Comparison of ENCODE assay signal across 1 fruit fly cellular context in the genomic region with DNA sequence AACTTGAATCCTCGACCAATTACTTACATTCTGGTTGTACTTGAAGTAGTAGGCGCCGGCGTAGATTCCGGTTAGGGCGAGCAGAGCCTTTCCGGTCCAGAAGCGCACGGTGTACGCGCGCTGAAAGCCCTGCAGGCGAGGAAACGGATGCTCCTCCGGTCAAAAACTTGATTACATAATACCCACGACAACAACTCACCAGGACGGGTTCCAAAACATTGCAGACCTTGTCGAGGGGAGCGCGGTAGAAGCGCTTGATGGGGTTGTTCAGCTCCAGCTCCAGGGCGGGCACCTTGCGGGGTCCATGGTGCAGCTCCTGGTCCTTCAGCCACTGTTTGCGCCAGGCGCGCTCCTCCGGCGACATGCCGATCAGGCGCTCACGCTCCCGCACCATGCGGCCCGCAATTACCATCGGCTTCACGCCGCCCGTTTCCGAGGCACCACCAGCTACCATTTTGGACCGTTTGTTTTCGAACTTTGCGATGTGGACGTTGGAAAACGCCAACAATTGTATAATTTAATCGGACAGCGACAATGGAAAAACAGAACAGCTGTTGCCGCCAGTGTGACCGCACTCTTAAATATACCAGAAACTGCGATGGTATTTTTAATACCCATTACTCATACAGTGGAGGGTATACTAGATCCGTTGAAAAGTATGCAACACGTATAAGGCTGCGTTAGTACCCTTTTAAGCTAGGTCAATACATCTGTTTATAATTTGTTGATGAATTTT.
TF ChIP-seq lines count a peak whose summit lies in the region.

A gene (minus strand): TSS at position 556 of the 736 bp plus-strand sequence.

TF ChIP-seq in whole organism, embryonic, 481 proteins besides CTCF, POLR2A, EP300 and RAD21 (continued from another document and continues in another):
- TF ChIP-seq CG10321 (GFP tag; IDR thresholded peaks at IDR 0.05; lab: Robert Waterston, UW) = no peak
- peak; percentile 81 for TF ChIP-seq Rfx (GFP tag; IDR thresholded peaks at IDR 0.05; lab: Robert Waterston, UW)
- no peak for TF ChIP-seq Sox100B (GFP tag; optimal IDR thresholded peaks at IDR 0.05; lab: Kevin White, UChicago)
- TF ChIP-seq twi (tag; optimal IDR thresholded peaks at IDR 0.05; lab: Kevin White, UChicago) = peak; percentile 27
- TF ChIP-seq nmo (GFP tag; optimal IDR thresholded peaks at IDR 0.05; lab: Kevin White, UChicago) = peak; percentile 21
- peak; percentile 52 for TF ChIP-seq Hsf (GFP tag; optimal IDR thresholded peaks at IDR 0.05; lab: Kevin White, UChicago)
- TF ChIP-seq vfl (GFP tag; optimal IDR thresholded peaks at IDR 0.05; lab: Kevin White, UChicago) = peak; percentile 18
- TF ChIP-seq CG1832 (GFP tag; optimal IDR thresholded peaks at IDR 0.05; lab: Kevin White, UChicago) = no peak
- peak; percentile 45; the same call in 1 of the 2 replicates for TF ChIP-seq Oaz (GFP tag; IDR thresholded peaks at IDR 0.05; lab: Robert Waterston, UW)
- no peak for TF ChIP-seq exex (tag; optimal IDR thresholded peaks at IDR 0.05; lab: Kevin White, UChicago)
- TF ChIP-seq MESR4 (GFP tag; optimal IDR thresholded peaks at IDR 0.05; lab: Kevin White, UChicago) = peak; percentile 86
- TF ChIP-seq Nf-YB (GFP tag; optimal IDR thresholded peaks at IDR 0.05; lab: Kevin White, UChicago) = no peak
- no peak; the same call in 2 of the 3 replicates for TF ChIP-seq B-H1 (GFP tag; IDR thresholded peaks at IDR 0.05; lab: Robert Waterston, UW)
- TF ChIP-seq Dip3 (GFP tag; optimal IDR thresholded peaks at IDR 0.05; lab: Kevin White, UChicago) = peak; percentile 20
- no peak; the same call in 2 of the 3 replicates for TF ChIP-seq Mrtf (GFP tag; IDR thresholded peaks at IDR 0.05; lab: Robert Waterston, UW)
- TF ChIP-seq CG16813 (GFP tag; IDR thresholded peaks at IDR 0.05; lab: Robert Waterston, UW; ENCODE audit: partially characterized antibody) = 0 out of 3 replicates have a peak, but pooled peaks have one; percentile 23
- 0 out of 2 replicates have a peak, but pooled peaks have one; percentile 11 for TF ChIP-seq wdn (GFP tag; IDR thresholded peaks at IDR 0.05; lab: Robert Waterston, UW)
- no peak for TF ChIP-seq tap (tag; optimal IDR thresholded peaks at IDR 0.05; lab: Kevin White, UChicago)
- no peak for TF ChIP-seq Nf-YC (tag; optimal IDR thresholded peaks at IDR 0.05; lab: Kevin White, UChicago)
- peak; percentile 37 for TF ChIP-seq az2 (GFP tag; optimal IDR thresholded peaks at IDR 0.05; lab: Kevin White, UChicago)
- peak; percentile 50 for TF ChIP-seq CG12391 (tag; optimal IDR thresholded peaks at IDR 0.05; lab: Kevin White, UChicago)
- TF ChIP-seq CG8290 (GFP tag; optimal IDR thresholded peaks at IDR 0.05; lab: Kevin White, UChicago) = peak; percentile 79
- TF ChIP-seq CG8290 (tag; optimal IDR thresholded peaks at IDR 0.05; lab: Kevin White, UChicago) = peak; percentile 44 to 87
- TF ChIP-seq CG14014 (GFP tag; IDR thresholded peaks at IDR 0.05; lab: Robert Waterston, UW) = peak; percentile 50; the same call in 1 of the 2 replicates
- TF ChIP-seq Camta (GFP tag; optimal IDR thresholded peaks at IDR 0.05; lab: Kevin White, UChicago) = peak; percentile 48
- TF ChIP-seq CG13775 (GFP tag; optimal IDR thresholded peaks at IDR 0.05; lab: Kevin White, UChicago) = peak; percentile 1
- TF ChIP-seq Dip2 (GFP tag; IDR thresholded peaks at IDR 0.05; lab: Robert Waterston, UW) = no peak
- TF ChIP-seq CG2199 (GFP tag; IDR thresholded peaks at IDR 0.05; lab: Robert Waterston, UW) = 0 out of 3 replicates have a peak, but pooled peaks have one; percentile 66
- peak; percentile 31; the same call in 1 of the 2 replicates for TF ChIP-seq bbx (GFP tag; IDR thresholded peaks at IDR 0.05; lab: Robert Waterston, UW; ENCODE audit: partially characterized antibody)
- TF ChIP-seq jigr1 (GFP tag; IDR thresholded peaks at IDR 0.05; lab: Robert Waterston, UW) = no peak
- no peak for TF ChIP-seq CG2678 (tag; optimal IDR thresholded peaks at IDR 0.05; lab: Kevin White, UChicago)
- peak; percentile 34 for TF ChIP-seq CG1602 (GFP tag; optimal IDR thresholded peaks at IDR 0.05; lab: Kevin White, UChicago)
- peak; percentile 55; the same call in 1 of the 2 replicates for TF ChIP-seq esg (GFP tag; conservative IDR thresholded peaks at IDR 0.05; lab: Robert Waterston, UW)
- TF ChIP-seq CG4328 (GFP tag; optimal IDR thresholded peaks at IDR 0.05; lab: Kevin White, UChicago) = no peak
- no peak for TF ChIP-seq CG5953 (GFP tag; IDR thresholded peaks at IDR 0.05; lab: Robert Waterston, UW)
- TF ChIP-seq sob (GFP tag; IDR thresholded peaks at IDR 0.05; lab: Robert Waterston, UW) = peak; percentile 75
- TF ChIP-seq CG10959 (GFP tag; IDR thresholded peaks at IDR 0.05; lab: Robert Waterston, UW) = 0 out of 2 replicates have a peak, but pooled peaks have one; percentile 27
- TF ChIP-seq CG15601 (tag; optimal IDR thresholded peaks at IDR 0.05; lab: Kevin White, UChicago) = peak; percentile 17
- TF ChIP-seq CG8359 (GFP tag; optimal IDR thresholded peaks at IDR 0.05; lab: Kevin White, UChicago; ENCODE audit: borderline replicate concordance) = no peak
- TF ChIP-seq CG6791 (GFP tag; IDR thresholded peaks at IDR 0.05; lab: Robert Waterston, UW; ENCODE audit: partially characterized antibody) = peak; percentile 40; the same call in 2 of the 3 replicates
- TF ChIP-seq Sox102F (GFP tag; optimal IDR thresholded peaks at IDR 0.05; lab: Kevin White, UChicago) = no peak
- TF ChIP-seq Gug (GFP tag; IDR thresholded peaks at IDR 0.05; lab: Robert Waterston, UW) = peak; percentile 51; the same call in 2 of the 4 replicates
- TF ChIP-seq CG7786 (GFP tag; optimal IDR thresholded peaks at IDR 0.05; lab: Kevin White, UChicago) = peak; percentile 50
- peak; percentile 57 for TF ChIP-seq CG3847 (GFP tag; IDR thresholded peaks at IDR 0.05; lab: Robert Waterston, UW)
- peak; percentile 52 for TF ChIP-seq sisA (GFP tag; IDR thresholded peaks at IDR 0.05; lab: Robert Waterston, UW)
- no peak for TF ChIP-seq run (tag; optimal IDR thresholded peaks at IDR 0.05; lab: Kevin White, UChicago)
- TF ChIP-seq her (GFP tag; optimal IDR thresholded peaks at IDR 0.05; lab: Kevin White, UChicago) = peak; percentile 24
- peak; percentile 37 for TF ChIP-seq CG33213 (GFP tag; optimal IDR thresholded peaks at IDR 0.05; lab: Kevin White, UChicago)
- TF ChIP-seq CG17829 (tag; optimal IDR thresholded peaks at IDR 0.05; lab: Kevin White, UChicago) = peak; percentile 1
- TF ChIP-seq CG11723 (GFP tag; optimal IDR thresholded peaks at IDR 0.05; lab: Kevin White, UChicago) = no peak
- peak; percentile 24; the same call in 1 of the 2 replicates for TF ChIP-seq Adf1 (GFP tag; IDR thresholded peaks at IDR 0.05; lab: Robert Waterston, UW)
- peak; percentile 41 for TF ChIP-seq da (GFP tag; optimal IDR thresholded peaks at IDR 0.05; lab: Kevin White, UChicago)
- TF ChIP-seq kah (GFP tag; optimal IDR thresholded peaks at IDR 0.05; lab: Kevin White, UChicago) = no peak
- peak; percentile 34 for TF ChIP-seq E2f1 (GFP tag; IDR thresholded peaks at IDR 0.05; lab: Robert Waterston, UW)
- peak; percentile 35; the same call in 1 of the 2 replicates for TF ChIP-seq sens-2 (GFP tag; IDR thresholded peaks at IDR 0.05; lab: Robert Waterston, UW)
- no peak for TF ChIP-seq CG9876 (GFP tag; optimal IDR thresholded peaks at IDR 0.05; lab: Kevin White, UChicago)
- no peak for TF ChIP-seq CG11504 (tag; optimal IDR thresholded peaks at IDR 0.05; lab: Kevin White, UChicago)
- TF ChIP-seq CG8944 (GFP tag; optimal IDR thresholded peaks at IDR 0.05; lab: Kevin White, UChicago) = peak; percentile 50
- TF ChIP-seq TFAM (GFP tag; optimal IDR thresholded peaks at IDR 0.05; lab: Kevin White, UChicago) = no peak
- TF ChIP-seq chn (GFP tag; optimal IDR thresholded peaks at IDR 0.05; lab: Kevin White, UChicago) = peak; percentile 62
- TF ChIP-seq CG1603 (tag; optimal IDR thresholded peaks at IDR 0.05; lab: Kevin White, UChicago) = peak; percentile 72
- peak; percentile 45 for TF ChIP-seq Chrac-16 (GFP tag; optimal IDR thresholded peaks at IDR 0.05; lab: Kevin White, UChicago)
- TF ChIP-seq mam (GFP tag; optimal IDR thresholded peaks at IDR 0.05; lab: Kevin White, UChicago) = peak; percentile 76
- no peak for TF ChIP-seq Vsx1 (GFP tag; optimal IDR thresholded peaks at IDR 0.05; lab: Kevin White, UChicago)
- TF ChIP-seq CG17802 (tag; optimal IDR thresholded peaks at IDR 0.05; lab: Kevin White, UChicago) = no peak
- peak; percentile 46; the same call in 1 of the 4 replicates for TF ChIP-seq Dll (GFP tag; IDR thresholded peaks at IDR 0.05; lab: Robert Waterston, UW; ENCODE audit: partially characterized antibody)
- peak; percentile 55 for TF ChIP-seq CG12942 (GFP tag; optimal IDR thresholded peaks at IDR 0.05; lab: Kevin White, UChicago)
- TF ChIP-seq CG9215 (GFP tag; IDR thresholded peaks at IDR 0.05; lab: Robert Waterston, UW) = peak; percentile 64
- TF ChIP-seq CG3726 (GFP tag; IDR thresholded peaks at IDR 0.05; lab: Robert Waterston, UW) = 0 out of 3 replicates have a peak, but pooled peaks have one; percentile 41
- TF ChIP-seq dmrt11E (tag; optimal IDR thresholded peaks at IDR 0.05; lab: Kevin White, UChicago) = peak; percentile 34
- peak; percentile 88 for TF ChIP-seq Med (GFP tag; lab: Kevin White, UChicago)
- no peak for TF ChIP-seq gro (GFP tag; optimal IDR thresholded peaks at IDR 0.05; lab: Kevin White, UChicago)
- peak in 1 of 2 experiments; percentile 59 for TF ChIP-seq chif (GFP tag; optimal IDR thresholded peaks at IDR 0.05; lab: Kevin White, UChicago)
- TF ChIP-seq trh (GFP tag; optimal IDR thresholded peaks at IDR 0.05; lab: Kevin White, UChicago) = no peak
- TF ChIP-seq ab (GFP tag; optimal IDR thresholded peaks at IDR 0.05; lab: Kevin White, UChicago) = peak; percentile 25
- TF ChIP-seq Antp (GFP tag; optimal IDR thresholded peaks at IDR 0.05; lab: Kevin White, UChicago) = peak; percentile 68
- peak; percentile 65 for TF ChIP-seq CG14441 (GFP tag; IDR thresholded peaks at IDR 0.05; lab: Robert Waterston, UW)
- TF ChIP-seq wor (GFP tag; IDR thresholded peaks at IDR 0.05; lab: Robert Waterston, UW) = no peak
- peak; percentile 50 for TF ChIP-seq dm (GFP tag; optimal IDR thresholded peaks at IDR 0.05; lab: Kevin White, UChicago)
- TF ChIP-seq Awh (GFP tag; IDR thresholded peaks at IDR 0.05; lab: Robert Waterston, UW) = 0 out of 2 replicates have a peak, but pooled peaks have one; percentile 24
- peak; percentile 36 for TF ChIP-seq B-H2 (GFP tag; optimal IDR thresholded peaks at IDR 0.05; lab: Kevin White, UChicago)
- TF ChIP-seq CG30403 (GFP tag; optimal IDR thresholded peaks at IDR 0.05; lab: Kevin White, UChicago) = peak; percentile 66
- no peak for TF ChIP-seq CG12219 (GFP tag; optimal IDR thresholded peaks at IDR 0.05; lab: Kevin White, UChicago)
- no peak for TF ChIP-seq Max (GFP tag; optimal IDR thresholded peaks at IDR 0.05; lab: Kevin White, UChicago)
- TF ChIP-seq ken (GFP tag; IDR thresholded peaks at IDR 0.05; lab: Robert Waterston, UW) = peak; percentile 75
- peak; percentile 26 to 69 for TF ChIP-seq dpn (GFP tag; optimal IDR thresholded peaks at IDR 0.05; lab: Kevin White, UChicago)
- TF ChIP-seq row (GFP tag; IDR thresholded peaks at IDR 0.05; lab: Robert Waterston, UW) = peak; percentile 94
- TF ChIP-seq CG3407 (GFP tag; optimal IDR thresholded peaks at IDR 0.05; lab: Kevin White, UChicago) = peak; percentile 19
- TF ChIP-seq CG16815 (GFP tag; optimal IDR thresholded peaks at IDR 0.05; lab: Kevin White, UChicago) = no peak
- peak; percentile 61 for TF ChIP-seq HmgD (GFP tag; optimal IDR thresholded peaks at IDR 0.05; lab: Kevin White, UChicago)
- no peak for TF ChIP-seq CG34376 (GFP tag; optimal IDR thresholded peaks at IDR 0.05; lab: Kevin White, UChicago)
- TF ChIP-seq CG8388 (GFP tag; optimal IDR thresholded peaks at IDR 0.05; lab: Kevin White, UChicago) = no peak
- no peak for TF ChIP-seq CG7745 (tag; optimal IDR thresholded peaks at IDR 0.05; lab: Kevin White, UChicago)
- no peak for TF ChIP-seq CG6854 (GFP tag; optimal IDR thresholded peaks at IDR 0.05; lab: Kevin White, UChicago)
- no peak for TF ChIP-seq bcd (GFP tag; optimal IDR thresholded peaks at IDR 0.05; lab: Kevin White, UChicago)
- peak; percentile 50 for TF ChIP-seq YL-1 (GFP tag; optimal IDR thresholded peaks at IDR 0.05; lab: Kevin White, UChicago)
- TF ChIP-seq CG13624 (GFP tag; optimal IDR thresholded peaks at IDR 0.05; lab: Kevin White, UChicago) = peak; percentile 35
- TF ChIP-seq ato (GFP tag; IDR thresholded peaks at IDR 0.05; lab: Robert Waterston, UW; ENCODE audit: partially characterized antibody) = 0 out of 2 replicates have a peak, but pooled peaks have one; percentile 7
- TF ChIP-seq ham (GFP tag; IDR thresholded peaks at IDR 0.05; lab: Robert Waterston, UW) = no peak
- peak; percentile 33 for TF ChIP-seq CG4282 (GFP tag; optimal IDR thresholded peaks at IDR 0.05; lab: Kevin White, UChicago)
- 0 out of 2 replicates have a peak, but pooled peaks have one; percentile 25 for TF ChIP-seq ap (GFP tag; IDR thresholded peaks at IDR 0.05; lab: Robert Waterston, UW)
- TF ChIP-seq CG8924 (tag; optimal IDR thresholded peaks at IDR 0.05; lab: Kevin White, UChicago) = peak; percentile 42
- peak; percentile 59 for TF ChIP-seq HLH54F (GFP tag; optimal IDR thresholded peaks at IDR 0.05; lab: Kevin White, UChicago)
- TF ChIP-seq Ada2b (GFP tag; IDR thresholded peaks at IDR 0.05; lab: Robert Waterston, UW) = peak; percentile 27; the same call in 1 of the 2 replicates
- TF ChIP-seq jing (GFP tag; optimal IDR thresholded peaks at IDR 0.05; lab: Kevin White, UChicago) = no peak
- no peak for TF ChIP-seq CG11398 (GFP tag; optimal IDR thresholded peaks at IDR 0.05; lab: Kevin White, UChicago)
- no peak for TF ChIP-seq Usf (GFP tag; optimal IDR thresholded peaks at IDR 0.05; lab: Kevin White, UChicago)
- no peak for TF ChIP-seq CG18599 (GFP tag; optimal IDR thresholded peaks at IDR 0.05; lab: Kevin White, UChicago)
- 0 out of 2 replicates have a peak, but pooled peaks have one; percentile 29 for TF ChIP-seq CG8765 (GFP tag; IDR thresholded peaks at IDR 0.05; lab: Robert Waterston, UW)
- TF ChIP-seq Atf3 (GFP tag; optimal IDR thresholded peaks at IDR 0.05; lab: Kevin White, UChicago) = peak; percentile 35
- peak; percentile 65 for TF ChIP-seq H2.0 (GFP tag; IDR thresholded peaks at IDR 0.05; lab: Robert Waterston, UW)
- TF ChIP-seq ranshi (GFP tag; IDR thresholded peaks at IDR 0.05; lab: Robert Waterston, UW) = peak; percentile 63; the same call in 1 of the 2 replicates
- TF ChIP-seq Blimp-1 (GFP tag; optimal IDR thresholded peaks at IDR 0.05; lab: Kevin White, UChicago) = no peak
- TF ChIP-seq CG11696 (GFP tag; IDR thresholded peaks at IDR 0.05; lab: Robert Waterston, UW) = no peak
- peak; percentile 28 for TF ChIP-seq slou (GFP tag; optimal IDR thresholded peaks at IDR 0.05; lab: Kevin White, UChicago)
- TF ChIP-seq tio (GFP tag; optimal IDR thresholded peaks at IDR 0.05; lab: Kevin White, UChicago) = no peak
- TF ChIP-seq CG10543 (GFP tag; optimal IDR thresholded peaks at IDR 0.05; lab: Kevin White, UChicago) = no peak
- peak; percentile 56 for TF ChIP-seq slp2 (GFP tag; optimal IDR thresholded peaks at IDR 0.05; lab: Kevin White, UChicago)
